Worm (Caenorhabditis elegans): ENCODE results near the gene ifc-1.

ifc-1 gene

ce11 chrV:2881016-2881415, at the start of gene ifc-1:
Gene ifc-1, plus strand, starts transcription at chrV:2881393.
- no peak for TF ChIP-seq ces-1 (GFP tag; optimal IDR thresholded peaks at IDR 0.05)
- no peak for TF ChIP-seq efl-1 (optimal IDR thresholded peaks at IDR 0.05)
- TF ChIP-seq efl-1 (GFP tag; optimal IDR thresholded peaks at IDR 0.05 in 1 of 2), result peak in 1 of 2 experiments; percentile 21
- TF ChIP-seq hpl-2 (GFP tag; optimal IDR thresholded peaks at IDR 0.05), result no peak
- no peak for TF ChIP-seq rnt-1 (tag; optimal IDR thresholded peaks at IDR 0.05)
- TF ChIP-seq elt-2 (tag; optimal IDR thresholded peaks at IDR 0.05), result peak; percentile 67
- no peak for TF ChIP-seq ets-5 (GFP tag; IDR thresholded peaks at IDR 0.05)
- TF ChIP-seq pax-3 (tag; optimal IDR thresholded peaks at IDR 0.05), result no peak
- no peak for TF ChIP-seq nhr-19 (GFP tag; conservative IDR thresholded peaks at IDR 0.05)

- TF ChIP-seq pqm-1 (tag; optimal IDR thresholded peaks at IDR 0.05), result no peak
These were observed 48.5 kb upstream of the ifc-1 start, which contains the start of gene srj-50 for ce11 chrV:2832666-2833065. Gene srj-50, plus strand, starts transcription at chrV:2832966.

- TF ChIP-seq tbx-2 (tag; optimal IDR thresholded peaks at IDR 0.05) (no peak), fos-1 (tag; optimal IDR thresholded peaks at IDR 0.05) (no peak), rnt-1 (tag; optimal IDR thresholded peaks at IDR 0.05) (no peak), grh-1 (GFP tag; IDR thresholded peaks at IDR 0.05) (no peak), unc-30 (tag; optimal IDR thresholded peaks at IDR 0.05) (no peak), nhr-71 (tag; optimal IDR thresholded peaks at IDR 0.05) (no peak), swsn-7 (tag; optimal IDR thresholded peaks at IDR 0.05) (no peak), skn-1 (tag; optimal IDR thresholded peaks at IDR 0.05) (no peak), mab-9 (GFP tag; IDR thresholded peaks at IDR 0.05) (no peak), C16A3.4 (tag; optimal IDR thresholded peaks at IDR 0.05) (no peak)
These were observed 44.7 kb upstream of the ifc-1 start, which contains the start of gene srj-45 for ce11 chrV:2836501-2836900. Gene srj-45, minus strand, starts transcription at chrV:2836601.

ce11 chrV:2845771-2846170, 35.4 kb upstream of the ifc-1 start, which contains the start of gene srj-44:
Gene srj-44, minus strand, starts transcription at chrV:2845871.
- TF ChIP-seq blmp-1 (tag; optimal IDR thresholded peaks at IDR 0.05) (no peak), efl-1 (optimal IDR thresholded peaks at IDR 0.05) (no peak), efl-1 (GFP tag; optimal IDR thresholded peaks at IDR 0.05 in 1 of 2) (peak in 1 of 2 experiments; percentile 29)

- no peak for TF ChIP-seq hlh-17 (GFP tag; optimal IDR thresholded peaks at IDR 0.05; ENCODE audit: borderline replicate concordance)
- no peak for TF ChIP-seq isw-1 (GFP tag; IDR thresholded peaks at IDR 0.05)
- peak; percentile 96 for TF ChIP-seq elt-2 (tag; optimal IDR thresholded peaks at IDR 0.05)
- no peak for TF ChIP-seq nhr-12 (tag; optimal IDR thresholded peaks at IDR 0.05)
- TF ChIP-seq tlp-1 (tag; optimal IDR thresholded peaks at IDR 0.05), result no peak
These were observed 32.8 kb upstream of the ifc-1 start, which contains the start of gene srj-49 for ce11 chrV:2848290-2848937. Gene srj-49, minus strand, starts transcription at chrV:2848340.

ce11 chrV:2849071-2849470, 32.1 kb upstream of the ifc-1 start, which contains the start of gene ugt-53:
Gene ugt-53, plus strand, starts transcription at chrV:2849343.
- TF ChIP-seq Y116A8C.19 (tag; optimal IDR thresholded peaks at IDR 0.05; ENCODE audit: borderline replicate concordance) (no peak), elt-2 (tag; optimal IDR thresholded peaks at IDR 0.05) (peak; percentile 54), nhr-85 (tag) (peak; percentile 21)

- TF ChIP-seq nhr-19 (GFP tag; conservative IDR thresholded peaks at IDR 0.05) (no peak), nhr-47 (tag; optimal IDR thresholded peaks at IDR 0.05) (no peak), unc-98 (GFP tag; IDR thresholded peaks at IDR 0.05) (no peak), fkh-10 (GFP tag; optimal IDR thresholded peaks at IDR 0.05) (no peak), lsy-2 (tag; optimal IDR thresholded peaks at IDR 0.05) (no peak)
These were observed 25.7 kb upstream of the ifc-1 start, which contains the start of gene srj-57 for ce11 chrV:2855473-2855872. Gene srj-57, minus strand, starts transcription at chrV:2855573.
